Worm (Caenorhabditis elegans) whole organism, L3 larva: ENCODE results near the gene wht-3.

Experiments used
- ZK546.5 ChIP-seq: sonication (generic microtip); optimal IDR thresholded peaks from 2 replicates; lab custom pipeline; 2017; ENCODE audit warnings: missing biosample characterization, missing genetic modification characterization
- ama-1 ChIP-seq: fragments of 150-350 bp; optimal IDR thresholded peaks from 2 replicates; lab custom pipeline; 2018
- elt-2 ChIP-seq: sonication (generic microtip); optimal IDR thresholded peaks from 2 replicates; lab custom pipeline; 2016; ENCODE audit warnings: missing genetic modification reagents, mild to moderate bottlenecking, missing genetic modification characterization, missing compliant biosample characterization
- elt-3 ChIP-seq, 3 experiments: fragments of 150-350 bp in 1 of 3; sonication (generic microtip) in 2 of 3; optimal IDR thresholded peaks; 2 replicates in 2 of 3; 4 replicates in 1 of 3; lab custom pipeline; 2014 to 2017; ENCODE audit warnings: missing biosample characterization in 3 of 3, missing genetic modification characterization in 3 of 3
- lin-39 ChIP-seq: fragments of 150-350 bp; optimal IDR thresholded peaks from 2 replicates; lab custom pipeline; 2018; ENCODE audit warnings: missing biosample characterization, missing genetic modification reagents, missing genetic modification characterization
- mml-1 ChIP-seq: fragments of 150-350 bp; sonication (generic microtip); optimal IDR thresholded peaks from 3 replicates; lab custom pipeline; 2014; ENCODE audit warnings: missing biosample characterization, missing genetic modification characterization
- nhr-11 ChIP-seq: fragments of 150-350 bp; optimal IDR thresholded peaks from 2 replicates; lab custom pipeline; 2014; ENCODE audit warnings: missing biosample characterization, missing genetic modification characterization
- nhr-12 ChIP-seq: fragments of 150-350 bp; optimal IDR thresholded peaks from 2 replicates; lab custom pipeline; 2014; ENCODE audit warnings: missing biosample characterization, missing genetic modification characterization
- nhr-237 ChIP-seq: fragments of 150-350 bp; optimal IDR thresholded peaks from 2 replicates; lab custom pipeline; 2014; ENCODE audit warnings: missing biosample characterization, missing genetic modification characterization
- nhr-28 ChIP-seq: fragments of 150-350 bp; optimal IDR thresholded peaks from 2 replicates; lab custom pipeline; 2014; ENCODE audit warnings: missing biosample characterization, missing genetic modification characterization

DNA sequence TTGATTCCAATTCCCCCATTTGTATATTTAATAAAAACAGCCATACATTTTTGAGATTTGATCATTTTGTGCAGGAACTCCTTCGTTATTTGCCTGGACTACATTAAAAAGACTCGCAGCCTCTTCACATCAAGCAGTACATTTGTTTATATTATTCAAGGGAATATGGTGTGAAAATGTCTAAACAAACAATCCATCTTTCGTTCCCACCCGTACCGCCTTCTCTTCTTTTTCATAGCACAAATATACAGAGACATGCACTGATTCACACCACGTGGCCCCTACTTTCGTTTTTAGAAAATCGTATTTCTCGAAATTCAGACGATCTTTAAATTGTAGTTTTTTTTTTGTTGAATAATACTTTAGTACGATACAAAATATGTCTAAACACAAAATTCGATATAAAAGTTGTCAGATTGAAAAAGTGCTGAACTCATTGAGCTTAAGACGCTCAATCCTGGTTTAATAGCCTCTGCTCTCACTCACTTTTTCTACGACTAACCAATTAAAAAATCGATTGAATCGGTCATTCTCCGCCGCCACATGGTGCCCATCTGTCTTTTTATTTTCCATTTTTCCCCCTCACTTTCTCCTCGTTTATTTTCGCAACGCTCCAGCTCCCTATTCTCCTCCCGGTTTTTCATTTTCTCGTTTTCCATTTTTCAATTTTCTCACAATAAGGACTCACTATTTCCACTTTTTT lies 44.1 kb upstream of the wht-3 start:
- peak; percentile 58 for TF ChIP-seq elt-2 (tag; lab: Kevin White, UChicago)
- TF ChIP-seq nhr-28 (tag; lab: Kevin White, UChicago): no peak
- no peak for TF ChIP-seq nhr-237
- TF ChIP-seq mml-1 (tag; lab: Kevin White, UChicago): no peak
- no peak for TF ChIP-seq elt-3 (tag; optimal IDR thresholded peaks at IDR 0.05; lab: Kevin White, UChicago)
- peak; percentile 95 for TF ChIP-seq ama-1 (lab: Kevin White, UChicago)
- TF ChIP-seq ZK546.5 (tag; lab: Kevin White, UChicago): no peak
- no peak for TF ChIP-seq nhr-12 (tag; lab: Kevin White, UChicago)
- no peak for TF ChIP-seq lin-39 (tag; lab: Kevin White, UChicago)
- no peak for TF ChIP-seq nhr-11 (tag; lab: Kevin White, UChicago)
